Worm (Caenorhabditis elegans): ENCODE results near the gene inpp-5K.

- TF ChIP-seq ztf-23 (GFP tag; IDR thresholded peaks at IDR 0.05) (no peak), ref-1 (GFP tag; conservative IDR thresholded peaks at IDR 0.05) (no peak), cog-1 (tag; optimal IDR thresholded peaks at IDR 0.05) (no peak), T22C8.4 (GFP tag; IDR thresholded peaks at IDR 0.05) (no peak), flt-1 (GFP tag; IDR thresholded peaks at IDR 0.05) (no peak), ztf-29 (GFP tag; IDR thresholded peaks at IDR 0.05) (no peak), klf-2 (GFP tag; conservative IDR thresholded peaks at IDR 0.05) (no peak)
These were observed 2.1 kb upstream of the inpp-5K start, which contains the start of gene bath-42 for ce11 chrIII:8163283-8163682.

Data from whole organism, midembryonic.